Worm (Caenorhabditis elegans): ENCODE measurements around the gene ZK697.1.
A peak's percentile ranks its signal among the peaks of the same experiment; 100 is the strongest.

ZK697.1 gene

DNA sequence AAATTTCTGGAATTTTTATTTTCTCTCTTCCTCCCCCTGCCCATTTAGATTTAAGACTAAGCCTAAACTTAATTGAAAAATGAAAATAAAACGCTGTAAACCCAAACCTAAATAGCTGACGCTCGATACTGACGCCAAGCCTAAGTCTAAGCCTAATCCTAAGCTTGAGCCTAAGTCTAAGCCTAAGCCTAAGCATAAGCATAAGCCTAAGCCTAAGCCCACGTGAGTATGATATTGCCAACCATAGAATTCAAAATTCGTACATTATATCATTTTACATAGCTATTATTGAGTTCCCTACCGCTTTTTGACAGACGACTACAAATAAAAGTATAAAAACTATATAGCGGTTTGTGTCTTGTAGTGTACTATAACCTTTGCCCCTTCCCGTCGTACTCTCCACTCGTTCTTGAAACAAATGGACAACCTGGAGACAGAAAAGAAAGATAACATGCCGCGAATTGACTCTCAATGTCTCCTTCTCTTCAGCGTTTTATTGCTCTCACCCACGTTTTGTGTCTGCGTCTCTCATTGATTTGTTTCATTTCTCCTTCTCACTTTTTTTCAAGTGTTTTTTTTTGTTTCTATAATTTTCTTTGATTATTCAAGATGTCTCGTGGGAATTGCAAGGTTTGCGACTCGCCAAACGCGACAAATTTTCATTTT is 9.3 kb upstream of the ZK697.1 start, which contains the start of gene nhr-256 (continued):
- peak; percentile 72 to 82 for TF ChIP-seq efl-1 (optimal IDR thresholded peaks at IDR 0.05)
- TF ChIP-seq efl-1 (GFP tag; optimal IDR thresholded peaks at IDR 0.05 in 1 of 2): peak; percentile 43 to 64
- TF ChIP-seq xbp-1 (tag; optimal IDR thresholded peaks at IDR 0.05): peak; percentile 27
- no peak for TF ChIP-seq C04F5.9 (tag; optimal IDR thresholded peaks at IDR 0.05)
- TF ChIP-seq fos-1 (tag; optimal IDR thresholded peaks at IDR 0.05): peak; percentile 38
- TF ChIP-seq swsn-7 (tag; optimal IDR thresholded peaks at IDR 0.05): peak; percentile 54
- peak; percentile 85 for TF ChIP-seq elt-2 (tag; optimal IDR thresholded peaks at IDR 0.05)
- peak; percentile 72 for TF ChIP-seq nhr-19 (GFP tag; conservative IDR thresholded peaks at IDR 0.05)
- peak; percentile 84 for TF ChIP-seq nhr-85 (tag)
- TF ChIP-seq vab-15 (tag; optimal IDR thresholded peaks at IDR 0.05): no peak
- TF ChIP-seq ceh-88 (GFP tag; IDR thresholded peaks at IDR 0.05): no peak
- peak; percentile 43 for TF ChIP-seq C16A3.4 (tag; optimal IDR thresholded peaks at IDR 0.05)
- TF ChIP-seq sup-37 (GFP tag; optimal IDR thresholded peaks at IDR 0.05): no peak
- TF ChIP-seq nhr-11 (tag; optimal IDR thresholded peaks at IDR 0.05): peak; percentile 35
- peak; percentile 2 to 34 (median 13) for TF ChIP-seq ceh-82 (tag; optimal IDR thresholded peaks at IDR 0.05)
- no peak for TF ChIP-seq F16B12.6 (tag; optimal IDR thresholded peaks at IDR 0.05)
- no peak for TF ChIP-seq aly-2 (tag; optimal IDR thresholded peaks at IDR 0.05)
- peak; percentile 29 for TF ChIP-seq nhr-12 (tag; optimal IDR thresholded peaks at IDR 0.05)
- TF ChIP-seq hpl-2 (GFP tag; optimal IDR thresholded peaks at IDR 0.05): peak; percentile 4
- TF ChIP-seq lsy-2 (tag; optimal IDR thresholded peaks at IDR 0.05): peak; percentile 50 to 75
- TF ChIP-seq dsc-1 (tag; optimal IDR thresholded peaks at IDR 0.05): peak; percentile 40
- no peak for TF ChIP-seq pag-3 (tag; optimal IDR thresholded peaks at IDR 0.05; ENCODE audit: borderline replicate concordance, insufficient read depth)
- TF ChIP-seq nhr-90 (tag; optimal IDR thresholded peaks at IDR 0.05; ENCODE audit: poor library complexity): peak; percentile 68
- TF ChIP-seq hlh-17 (GFP tag; optimal IDR thresholded peaks at IDR 0.05; ENCODE audit: borderline replicate concordance): no peak
- TF ChIP-seq snpc-4 (tag; optimal IDR thresholded peaks at IDR 0.05): peak; percentile 52
- TF ChIP-seq ztf-11 (tag; optimal IDR thresholded peaks at IDR 0.05): no peak
- peak in 3 of 6 experiments; percentile 22 to 57 (median 56) for TF ChIP-seq elt-3 (tag; optimal IDR thresholded peaks at IDR 0.05)
- no peak for TF ChIP-seq fkh-4 (tag; optimal IDR thresholded peaks at IDR 0.05; ENCODE audit: borderline replicate concordance)
- no peak for TF ChIP-seq sptf-1 (tag; optimal IDR thresholded peaks at IDR 0.05)
- TF ChIP-seq blmp-1 (tag; optimal IDR thresholded peaks at IDR 0.05): peak; percentile 92
- no peak for TF ChIP-seq sox-4 (tag; optimal IDR thresholded peaks at IDR 0.05)
- no peak for TF ChIP-seq alr-1 (tag; optimal IDR thresholded peaks at IDR 0.05; ENCODE audit: borderline replicate concordance)
- TF ChIP-seq mep-1 (tag; optimal IDR thresholded peaks at IDR 0.05): peak; percentile 61
- peak; percentile 33 for TF ChIP-seq irx-1 (tag; optimal IDR thresholded peaks at IDR 0.05)
- TF ChIP-seq snu-23 (GFP tag; optimal IDR thresholded peaks at IDR 0.05): peak; percentile 84
- peak; percentile 44 to 80 for TF ChIP-seq lin-35 (GFP tag; optimal IDR thresholded peaks at IDR 0.05)

DNA sequence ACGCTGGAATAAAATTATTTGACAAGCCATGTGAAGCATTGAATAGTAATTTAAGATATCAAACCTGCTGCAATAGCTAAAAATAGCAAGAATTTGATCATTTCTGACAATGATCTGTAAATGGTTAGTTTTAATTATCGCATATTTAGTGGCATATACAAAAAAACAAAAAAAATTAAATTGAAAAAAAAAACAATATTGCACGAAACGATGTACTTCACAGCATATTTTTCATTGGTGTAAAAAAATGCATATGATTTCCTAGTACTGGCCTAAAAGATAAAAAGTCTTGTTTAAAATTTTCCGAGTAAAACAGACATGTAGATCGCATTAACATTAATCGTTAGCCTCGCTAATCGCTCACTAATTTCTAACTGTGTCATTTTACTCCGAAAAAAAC is 3.5 kb upstream of the ZK697.1 start, which contains the start of gene ZK697.8:
ZK697.8 (minus strand) TSS at position 101 of the 400 bp plus-strand sequence.
- no peak for TF ChIP-seq elt-2 (tag; optimal IDR thresholded peaks at IDR 0.05)

DNA sequence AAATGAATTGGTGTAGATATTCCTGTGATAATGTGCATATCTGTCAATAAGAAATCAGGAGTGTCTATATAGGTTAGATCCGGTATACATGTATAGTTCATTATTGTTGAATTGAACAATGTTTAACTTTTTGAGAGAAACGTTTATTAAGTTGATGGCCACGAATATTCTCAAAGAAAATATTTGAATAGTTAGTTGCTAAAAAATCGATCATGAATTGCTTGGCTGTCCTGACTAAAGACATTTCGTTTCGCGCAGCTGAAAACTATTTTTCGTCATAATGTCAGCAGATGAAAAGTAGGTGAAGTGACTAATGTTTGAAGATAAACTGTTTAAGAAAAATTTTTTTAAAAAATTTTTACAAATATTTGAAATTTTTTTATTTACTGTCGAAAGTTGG is 1.1 kb upstream of the ZK697.1 start, which contains the start of gene srh-199:
srh-199 (minus strand) TSS at position 101 of the 400 bp plus-strand sequence.
- TF ChIP-seq nhr-19 (GFP tag; conservative IDR thresholded peaks at IDR 0.05) (no peak), ceh-82 (tag; optimal IDR thresholded peaks at IDR 0.05) (no peak), lin-39 (tag; optimal IDR thresholded peaks at IDR 0.05) (no peak), pag-3 (tag; optimal IDR thresholded peaks at IDR 0.05; ENCODE audit: borderline replicate concordance, insufficient read depth) (no peak), lin-35 (GFP tag; optimal IDR thresholded peaks at IDR 0.05) (no peak), nhr-12 (tag; optimal IDR thresholded peaks at IDR 0.05) (no peak), mep-1 (tag; optimal IDR thresholded peaks at IDR 0.05) (no peak), aly-2 (tag; optimal IDR thresholded peaks at IDR 0.05) (no peak), lsy-2 (tag; optimal IDR thresholded peaks at IDR 0.05) (no peak), efl-3 (GFP tag; optimal IDR thresholded peaks at IDR 0.05) (no peak), lin-15B (tag; optimal IDR thresholded peaks at IDR 0.05) (no peak), hlh-4 (tag; optimal IDR thresholded peaks at IDR 0.05) (no peak), mdl-1 (tag; optimal IDR thresholded peaks at IDR 0.05) (no peak), grh-1 (GFP tag; IDR thresholded peaks at IDR 0.05) (no peak), mab-9 (GFP tag; IDR thresholded peaks at IDR 0.05) (no peak), C34B4.2 (tag; optimal IDR thresholded peaks at IDR 0.05) (no peak), snpc-4 (tag; optimal IDR thresholded peaks at IDR 0.05) (no peak), isw-1 (GFP tag; IDR thresholded peaks at IDR 0.05) (no peak), hpl-2 (GFP tag; optimal IDR thresholded peaks at IDR 0.05) (no peak), pqm-1 (tag; optimal IDR thresholded peaks at IDR 0.05) (no peak)

Measured in whole organism, L1 larva.